Worm (Caenorhabditis elegans): Measurements from ENCODE around the gene C14C6.6.

DNA sequence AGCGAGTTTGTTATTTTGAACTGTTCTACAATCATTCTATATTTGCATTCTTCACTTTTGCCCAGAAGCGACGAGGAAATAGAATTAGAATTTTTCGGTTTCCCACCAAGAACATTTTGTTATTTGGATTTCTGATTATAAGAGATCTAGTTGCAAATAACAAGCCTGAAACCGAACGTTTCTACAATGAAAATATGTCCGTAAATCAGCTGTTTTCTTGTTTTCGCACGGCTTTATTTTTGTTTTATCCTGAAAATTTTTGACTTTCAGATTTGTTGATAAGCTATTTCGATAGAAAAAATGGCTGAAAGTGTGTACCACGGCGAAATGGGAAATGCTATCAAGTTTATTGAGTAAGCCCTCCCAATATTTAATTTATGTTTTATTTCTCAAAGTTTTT lies 20.3 kb downstream of the C14C6.6 start, which contains the start of gene srw-108:
- TF ChIP-seq ref-2 (tag; optimal IDR thresholded peaks at IDR 0.05) (no peak), hlh-30 (tag; optimal IDR thresholded peaks at IDR 0.05; ENCODE audit: insufficient read depth) (no peak), pha-4 (tag; optimal IDR thresholded peaks at IDR 0.05) (no peak)

Measured in whole organism, late embryonic.